2 worm cellular contexts compared by ENCODE assay signal in the genomic region with DNA sequence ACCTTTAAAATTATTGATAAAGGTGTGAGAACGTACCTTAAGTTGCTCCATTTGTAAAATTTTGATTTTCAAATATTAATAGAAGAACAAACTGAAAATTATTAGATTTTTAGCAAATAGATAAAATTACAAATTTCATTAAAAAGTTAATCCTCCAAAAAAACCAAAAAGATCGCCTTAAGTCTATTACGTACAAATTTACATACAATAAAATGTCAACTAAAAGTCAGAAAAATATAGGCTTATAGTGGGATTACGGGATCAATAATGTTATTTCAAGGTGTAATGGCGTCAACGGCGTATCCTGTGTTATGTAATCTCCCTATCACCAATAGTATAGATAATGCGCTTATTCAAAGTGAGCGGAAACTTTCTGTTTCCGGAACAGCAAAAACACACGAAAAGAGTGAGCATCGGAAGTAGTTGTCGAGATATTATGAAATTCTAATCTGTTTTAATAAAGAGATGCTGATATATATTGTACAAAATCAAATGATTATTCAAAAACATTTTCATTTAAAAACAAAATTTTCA.
TF ChIP-seq lines count a peak whose summit lies in the region.

A gene (minus strand): TSS at position 51 of the 534 bp plus-strand sequence.

TF ChIP-seq in whole organism, L1 larva, 84 proteins besides CTCF, POLR2A, EP300 and RAD21:
- TF ChIP-seq nhr-47 (tag; optimal IDR thresholded peaks at IDR 0.05; lab: Kevin White, UChicago) (peak; percentile 8), dsc-1 (tag; optimal IDR thresholded peaks at IDR 0.05; lab: Kevin White, UChicago) (peak; percentile 75), ces-1 (GFP tag; optimal IDR thresholded peaks at IDR 0.05; lab: Kevin White, UChicago) (no peak), nhr-71 (tag; optimal IDR thresholded peaks at IDR 0.05; lab: Kevin White, UChicago) (no peak), snu-23 (GFP tag; optimal IDR thresholded peaks at IDR 0.05; lab: Kevin White, UChicago) (no peak), egl-13 (tag; optimal IDR thresholded peaks at IDR 0.05; lab: Kevin White, UChicago) (peak; percentile 65), ceh-88 (GFP tag; IDR thresholded peaks at IDR 0.05; lab: Robert Waterston, UW) (no peak), blmp-1 (tag; optimal IDR thresholded peaks at IDR 0.05; lab: Kevin White, UChicago) (no peak)

TF ChIP-seq in whole organism, L2 larva, 48 proteins besides CTCF, POLR2A, EP300 and RAD21:
- TF ChIP-seq ztf-1 (GFP tag; conservative IDR thresholded peaks at IDR 0.05; lab: Robert Waterston, UW) (no peak), sma-9 (GFP tag; optimal IDR thresholded peaks at IDR 0.05; lab: Kevin White, UChicago) (peak; percentile 3), sma-9 (tag; optimal IDR thresholded peaks at IDR 0.05; lab: Kevin White, UChicago) (no peak)
TF ChIP-seq in whole organism, L2 larva: peak in this region for 1.
